Fruit fly (Drosophila melanogaster) whole organism, embryonic: ENCODE results near the gene CG5808.

ENCODE experiments used
- Bgb ChIP-seq: fragments of 200-800 bp; sonication (Bioruptor generic); IDR thresholded peaks from 2 replicates; pipeline ENCODE4 v1.3.6; 2022; ENCODE audit warnings: missing biosample characterization, missing genetic modification characterization; ENCODE audit not compliant: partially characterized antibody
- Blimp-1 ChIP-seq: fragments of 200-800 bp; sonication (Bioruptor generic); optimal IDR thresholded peaks from 3 replicates; lab custom pipeline; 2018; ENCODE audit warnings: missing biosample characterization, missing genetic modification characterization, mild to moderate bottlenecking, moderate library complexity, missing genetic modification reagents
- CG10979 ChIP-seq: fragments of 200-800 bp; sonication (Bioruptor generic); optimal IDR thresholded peaks from 2 replicates; lab custom pipeline; 2018; ENCODE audit warnings: missing biosample characterization, mild to moderate bottlenecking, missing genetic modification characterization, moderate library complexity
- CG11093 ChIP-seq: fragments of 200-800 bp; sonication (Bioruptor generic); IDR thresholded peaks from 3 replicates; pipeline ENCODE4 v1.3.6; 2022; ENCODE audit warnings: missing biosample characterization, missing genetic modification characterization
- CG12236 ChIP-seq: fragments of 200-800 bp; sonication (Bioruptor generic); optimal IDR thresholded peaks from 2 replicates; lab custom pipeline; 2016; ENCODE audit warnings: missing biosample characterization, missing genetic modification characterization
- CG15269 ChIP-seq: fragments of 200-800 bp; sonication (Bioruptor generic); optimal IDR thresholded peaks from 2 replicates; lab custom pipeline; 2018; ENCODE audit warnings: missing biosample characterization, mild to moderate bottlenecking, missing genetic modification characterization, moderate library complexity
- CG17568 ChIP-seq: fragments of 200-800 bp; sonication (Bioruptor generic); optimal IDR thresholded peaks from 2 replicates; lab custom pipeline; 2018; ENCODE audit warnings: missing biosample characterization, mild to moderate bottlenecking, missing genetic modification characterization, moderate library complexity
- CG18619 ChIP-seq: fragments of 200-800 bp; sonication (Bioruptor generic); optimal IDR thresholded peaks from 3 replicates; lab custom pipeline; 2017; ENCODE audit warnings: missing biosample characterization, mild to moderate bottlenecking, missing genetic modification characterization
- CG3065 ChIP-seq: fragments of 200-800 bp; sonication (Bioruptor generic); optimal IDR thresholded peaks from 2 replicates; lab custom pipeline; 2016; ENCODE audit warnings: missing biosample characterization, missing genetic modification characterization
- CG31441 ChIP-seq: fragments of 200-800 bp; sonication (Bioruptor generic); IDR thresholded peaks from 2 replicates; pipeline ENCODE4 v1.3.6; 2022; ENCODE audit warnings: missing biosample characterization, missing genetic modification characterization
- CG33557 ChIP-seq: fragments of 200-800 bp; sonication (Bioruptor generic); optimal IDR thresholded peaks from 2 replicates; lab custom pipeline; 2019; ENCODE audit warnings: missing biosample characterization, mild to moderate bottlenecking, missing genetic modification characterization, moderate library complexity
- CG7556 ChIP-seq: fragments of 200-800 bp; sonication (Bioruptor generic); optimal IDR thresholded peaks from 2 replicates; lab custom pipeline; 2017; ENCODE audit warnings: missing biosample characterization, mild to moderate bottlenecking, missing genetic modification characterization
- CG7963 ChIP-seq: fragments of 200-800 bp; sonication (Bioruptor generic); IDR thresholded peaks from 3 replicates; pipeline ENCODE4 v1.3.6; 2022; ENCODE audit warnings: missing biosample characterization, missing genetic modification characterization; ENCODE audit not compliant: partially characterized antibody
- CG8765 ChIP-seq: fragments of 200-800 bp; sonication (Bioruptor generic); IDR thresholded peaks from 2 replicates; pipeline ENCODE4 v1.3.6; 2022; ENCODE audit warnings: missing biosample characterization, missing genetic modification characterization
- CG9609 ChIP-seq: fragments of 200-800 bp; sonication (Bioruptor generic); optimal IDR thresholded peaks from 3 replicates; lab custom pipeline; 2016; ENCODE audit warnings: missing biosample characterization, missing genetic modification characterization
- Dll ChIP-seq: fragments of 200-800 bp; sonication (Bioruptor generic); IDR thresholded peaks from 4 replicates; pipeline ENCODE4 v1.3.6; 2022; ENCODE audit warnings: missing biosample characterization, missing genetic modification characterization; ENCODE audit not compliant: partially characterized antibody
- Dp ChIP-seq: fragments of 200-800 bp; sonication (Bioruptor generic); optimal IDR thresholded peaks from 2 replicates; lab custom pipeline; 2018; ENCODE audit warnings: missing biosample characterization, mild to moderate bottlenecking, missing genetic modification characterization, moderate library complexity
- Dref ChIP-seq: fragments of 200-800 bp; sonication (Bioruptor generic); IDR thresholded peaks from 2 replicates; pipeline ENCODE4 v1.3.6; 2022; ENCODE audit warnings: missing biosample characterization, missing genetic modification characterization
- Hmx ChIP-seq: fragments of 200-800 bp; sonication (Bioruptor generic); optimal IDR thresholded peaks from 2 replicates; lab custom pipeline; 2016; ENCODE audit warnings: missing biosample characterization, missing genetic modification characterization
- Hsf ChIP-seq: fragments of 200-800 bp; sonication (Bioruptor generic); optimal IDR thresholded peaks from 3 replicates; lab custom pipeline; 2016; ENCODE audit warnings: missing biosample characterization, missing genetic modification characterization
- Lpt ChIP-seq: fragments of >200 bp; optimal IDR thresholded peaks from 2 replicates; lab custom pipeline; 2018; ENCODE audit warnings: missing biosample characterization, missing genetic modification characterization
- Nf-YB ChIP-seq: fragments of 200-800 bp; sonication (Bioruptor generic); optimal IDR thresholded peaks from 3 replicates; lab custom pipeline; 2019; ENCODE audit warnings: missing biosample characterization, mild to moderate bottlenecking, missing genetic modification characterization, moderate library complexity
- Nf-YC ChIP-seq: fragments of 200-800 bp; optimal IDR thresholded peaks from 3 replicates; lab custom pipeline; 2019; ENCODE audit warnings: missing biosample characterization, mild to moderate bottlenecking, missing genetic modification characterization, moderate library complexity
- Poxn ChIP-seq: fragments of 200-800 bp; sonication (Bioruptor generic); IDR thresholded peaks from 2 replicates; pipeline ENCODE4 v1.3.6; 2022; ENCODE audit warnings: missing biosample characterization, missing genetic modification characterization
- Six4 ChIP-seq: fragments of 200-800 bp; sonication (Bioruptor generic); optimal IDR thresholded peaks from 2 replicates; lab custom pipeline; 2016; ENCODE audit warnings: missing biosample characterization, missing genetic modification characterization
- Spps ChIP-seq: fragments of 200-800 bp; sonication (Bioruptor generic); optimal IDR thresholded peaks from 2 replicates; lab custom pipeline; 2018; ENCODE audit warnings: missing biosample characterization, mild to moderate bottlenecking, missing genetic modification characterization
- Ssrp ChIP-seq: fragments of 200-800 bp; sonication (Bioruptor generic); optimal IDR thresholded peaks from 2 replicates; lab custom pipeline; 2018; ENCODE audit warnings: missing biosample characterization, mild to moderate bottlenecking, missing genetic modification characterization, moderate library complexity
- Usf ChIP-seq: fragments of 200-800 bp; sonication (Bioruptor generic); optimal IDR thresholded peaks from 2 replicates; lab custom pipeline; 2017; ENCODE audit warnings: missing genotype, missing biosample characterization, missing genetic modification characterization
- ab ChIP-seq: fragments of 200-800 bp; sonication (Bioruptor generic); optimal IDR thresholded peaks from 2 replicates; lab custom pipeline; 2016; ENCODE audit warnings: missing biosample characterization, missing genetic modification characterization
- ap ChIP-seq: fragments of 200-800 bp; sonication (Bioruptor generic); IDR thresholded peaks from 2 replicates; pipeline ENCODE4 v1.3.6; 2022; ENCODE audit warnings: missing biosample characterization, missing genetic modification characterization
- cg ChIP-seq: fragments of 200-800 bp; sonication (Bioruptor generic); optimal IDR thresholded peaks from 3 replicates; lab custom pipeline; 2019; ENCODE audit warnings: missing biosample characterization, mild to moderate bottlenecking, missing genetic modification characterization, moderate library complexity
- chif ChIP-seq, 2 experiments: fragments of 200-800 bp; sonication (Bioruptor generic); optimal IDR thresholded peaks; 3 replicates each; lab custom pipeline; 2016; ENCODE audit warnings: missing biosample characterization in 2 of 2, missing genetic modification characterization in 2 of 2
- chinmo ChIP-seq: fragments of 200-800 bp; sonication (Bioruptor generic); IDR thresholded peaks from 4 replicates; pipeline ENCODE4 v1.3.6; 2022; ENCODE audit warnings: missing biosample characterization, missing genetic modification characterization; ENCODE audit not compliant: partially characterized antibody
- crc ChIP-seq: fragments of 200-800 bp; sonication (Bioruptor generic); optimal IDR thresholded peaks from 2 replicates; lab custom pipeline; 2016; ENCODE audit warnings: missing biosample characterization, missing genetic modification characterization
- crol ChIP-seq: fragments of 200-800 bp; sonication (Bioruptor generic); IDR thresholded peaks from 2 replicates; pipeline ENCODE4 v1.3.6; 2022; ENCODE audit warnings: missing biosample characterization, missing genetic modification characterization
- dan ChIP-seq: fragments of 200-800 bp; sonication (Bioruptor generic); IDR thresholded peaks from 2 replicates; pipeline ENCODE4 v1.3.6; 2022; ENCODE audit warnings: missing biosample characterization, missing genetic modification characterization
- fu2 ChIP-seq: fragments of 200-800 bp; sonication (Bioruptor generic); optimal IDR thresholded peaks from 2 replicates; lab custom pipeline; 2016; ENCODE audit warnings: missing biosample characterization, missing genetic modification characterization
- gcm2 ChIP-seq: fragments of 200-800 bp; sonication (Bioruptor generic); optimal IDR thresholded peaks from 2 replicates; lab custom pipeline; 2016; ENCODE audit warnings: missing biosample characterization, missing genetic modification characterization
- gsb ChIP-seq: fragments of 200-800 bp; sonication (Bioruptor generic); IDR thresholded peaks from 2 replicates; pipeline ENCODE4 v1.3.6; 2022; ENCODE audit warnings: missing biosample characterization, missing genetic modification characterization
- gt ChIP-seq: fragments of 200-800 bp; sonication (Bioruptor generic); IDR thresholded peaks from 2 replicates; pipeline ENCODE4 v1.3.6; 2022; ENCODE audit warnings: missing biosample characterization, missing genetic modification characterization
- luna ChIP-seq: fragments of 200-800 bp; sonication (Bioruptor generic); optimal IDR thresholded peaks from 2 replicates; lab custom pipeline; 2016; ENCODE audit warnings: missing biosample characterization, missing genetic modification characterization
- nom ChIP-seq: fragments of 200-800 bp; sonication (Bioruptor generic); optimal IDR thresholded peaks from 2 replicates; lab custom pipeline; 2017; ENCODE audit warnings: missing biosample characterization, missing genetic modification characterization, mild to moderate bottlenecking, moderate library complexity, missing genetic modification reagents
- otp ChIP-seq: fragments of 200-800 bp; sonication (Bioruptor generic); IDR thresholded peaks from 3 replicates; pipeline ENCODE4, ENCODE4 v1.3.6; 2022; ENCODE audit warnings: missing biosample characterization, missing genetic modification characterization
- rib ChIP-seq: fragments of 200-800 bp; sonication (Bioruptor generic); IDR thresholded peaks from 2 replicates; pipeline ENCODE4 v1.3.6; 2022; ENCODE audit warnings: missing biosample characterization, missing genetic modification characterization
- scrt ChIP-seq: fragments of 200-800 bp; sonication (Bioruptor generic); optimal IDR thresholded peaks from 2 replicates; lab custom pipeline; 2018; ENCODE audit warnings: missing biosample characterization, mild to moderate bottlenecking, missing genetic modification characterization, moderate library complexity
- sisA ChIP-seq: fragments of 200-800 bp; sonication (Bioruptor generic); IDR thresholded peaks from 2 replicates; pipeline ENCODE4 v1.3.6; 2022; ENCODE audit warnings: missing biosample characterization, missing genetic modification characterization
- ttk ChIP-seq: fragments of 200-800 bp; sonication (Bioruptor generic); IDR thresholded peaks from 2 replicates; pipeline ENCODE4 v2.1.2; 2022; ENCODE audit warnings: missing biosample characterization, missing genetic modification characterization
- usp ChIP-seq: fragments of >200 bp; optimal IDR thresholded peaks from 2 replicates; lab custom pipeline; 2017; ENCODE audit warnings: missing biosample characterization, missing genetic modification characterization

The CG5808 gene

dm6 chr3R:24790036-24790435 lies 26.8 kb downstream of the CG5808 start, which contains the start of gene CG13634:
TSS of gene CG13634 (minus strand) at chr3R:24790136.
- no peak for TF ChIP-seq ttk
- TF ChIP-seq Blimp-1, result peak; percentile 60

- TF ChIP-seq sisA (GFP tag; lab: Robert Waterston, UW) (no peak), Hmx (GFP tag; lab: Kevin White, UChicago) (no peak), Spps (tag; lab: Kevin White, UChicago) (no peak), CG17568 (GFP tag; lab: Kevin White, UChicago) (no peak), Usf (GFP tag; lab: Kevin White, UChicago) (no peak), Hsf (no peak), gt (GFP tag; lab: Robert Waterston, UW) (no peak), chif (GFP tag; optimal IDR thresholded peaks at IDR 0.05; lab: Kevin White, UChicago) (no peak), Nf-YB (GFP tag; lab: Kevin White, UChicago) (peak; percentile 94), CG9609 (GFP tag; lab: Kevin White, UChicago) (no peak), Nf-YC (tag; lab: Kevin White, UChicago) (peak; percentile 93), Lpt (no peak)
Measured at dm6 chr3R:24787734-24788133, 29.1 kb downstream of the CG5808 start, which contains the start of gene Ets96B. TSS of gene Ets96B (plus strand) at chr3R:24788054.

- no peak for TF ChIP-seq usp (GFP tag; lab: Kevin White, UChicago)
- peak; percentile 58 for TF ChIP-seq CG7556 (GFP tag; lab: Kevin White, UChicago)
- TF ChIP-seq chinmo (GFP tag; lab: Robert Waterston, UW), result no peak
- TF ChIP-seq Dref (GFP tag; lab: Robert Waterston, UW), result peak; percentile 45
- peak; percentile 80 for TF ChIP-seq otp
- TF ChIP-seq CG33557 (GFP tag; lab: Kevin White, UChicago), result peak; percentile 78
- 0 out of 2 replicates have a peak, but pooled peaks have one; percentile 29 for TF ChIP-seq Bgb (GFP tag; lab: Robert Waterston, UW)
- peak; percentile 66 for TF ChIP-seq fu2 (GFP tag; lab: Kevin White, UChicago)
- peak; percentile 67 for TF ChIP-seq crc (GFP tag; lab: Kevin White, UChicago)
- TF ChIP-seq CG31441 (GFP tag; lab: Robert Waterston, UW), result peak; percentile 85
- TF ChIP-seq CG8765 (GFP tag; lab: Robert Waterston, UW), result no peak
- TF ChIP-seq gcm2, result peak; percentile 61
- TF ChIP-seq CG18619 (GFP tag; lab: Kevin White, UChicago), result peak; percentile 91
- peak; percentile 67 for TF ChIP-seq luna (GFP tag; lab: Kevin White, UChicago)
- TF ChIP-seq gsb, result peak; percentile 55
- TF ChIP-seq Six4 (GFP tag; lab: Kevin White, UChicago), result peak; percentile 59
- peak; percentile 45 for TF ChIP-seq Dp (GFP tag; lab: Kevin White, UChicago)
- peak; percentile 78 for TF ChIP-seq CG15269 (tag; lab: Kevin White, UChicago)
- TF ChIP-seq rib (GFP tag; lab: Robert Waterston, UW), result 0 out of 2 replicates have a peak, but pooled peaks have one; percentile 39
- TF ChIP-seq dan (GFP tag; lab: Robert Waterston, UW), result no peak
- TF ChIP-seq CG3065 (GFP tag; lab: Kevin White, UChicago), result peak; percentile 45
- TF ChIP-seq cg (GFP tag; lab: Kevin White, UChicago), result no peak
- TF ChIP-seq ap, result peak; percentile 54; the same call in 1 of the 2 replicates
- TF ChIP-seq scrt (GFP tag; lab: Kevin White, UChicago), result peak; percentile 81
- TF ChIP-seq nom (GFP tag; lab: Kevin White, UChicago), result no peak
- TF ChIP-seq Poxn (GFP tag; lab: Robert Waterston, UW), result no peak
- no peak for TF ChIP-seq sisA (GFP tag; lab: Robert Waterston, UW)
- TF ChIP-seq crol (GFP tag; lab: Robert Waterston, UW), result peak; percentile 88
- no peak for TF ChIP-seq Dll (GFP tag; lab: Robert Waterston, UW)
- TF ChIP-seq CG10979 (tag; lab: Kevin White, UChicago), result peak; percentile 73
- no peak for TF ChIP-seq CG7963
- no peak for TF ChIP-seq ab (GFP tag; lab: Kevin White, UChicago)
- peak; percentile 14; the same call in 1 of the 3 replicates for TF ChIP-seq CG11093 (GFP tag; lab: Robert Waterston, UW)
- TF ChIP-seq Ssrp (tag; lab: Kevin White, UChicago), result peak; percentile 58
- peak; percentile 53 for TF ChIP-seq CG12236
Measured at dm6 chr3R:24787042-24787565, 29.7 kb downstream of the CG5808 start, which contains the start of gene CG5805. TSS of gene CG5805 (minus strand) at chr3R:24787421.
